Fruit fly (Drosophila melanogaster): ENCODE measurements around the gene CG32683.

The CG32683 gene

dm6 chrX:10478443-10479368 is 24.0 kb upstream of the CG32683 start, which contains the start of the genes CG2887 and PPP4R2r (continued):
- no peak for TF ChIP-seq HLH3B (GFP tag; IDR thresholded peaks at IDR 0.05)
- TF ChIP-seq ab (GFP tag; optimal IDR thresholded peaks at IDR 0.05) = no peak
- TF ChIP-seq CG30431 (GFP tag; optimal IDR thresholded peaks at IDR 0.05) = no peak
- TF ChIP-seq NfI (GFP tag; optimal IDR thresholded peaks at IDR 0.05) = no peak
- no peak for TF ChIP-seq CG7556 (GFP tag; optimal IDR thresholded peaks at IDR 0.05)
- no peak for TF ChIP-seq klu (GFP tag; IDR thresholded peaks at IDR 0.05)
- no peak for TF ChIP-seq zfh2 (GFP tag; optimal IDR thresholded peaks at IDR 0.05)
- peak; percentile 51 for TF ChIP-seq vvl (GFP tag; IDR thresholded peaks at IDR 0.05)
- peak; percentile 82 for TF ChIP-seq CG14860 (GFP tag; IDR thresholded peaks at IDR 0.05; ENCODE audit: partially characterized antibody)
- peak; percentile 68 for TF ChIP-seq CG15514 (GFP tag; optimal IDR thresholded peaks at IDR 0.05)
- TF ChIP-seq ssp (GFP tag; IDR thresholded peaks at IDR 0.05) = no peak
- no peak for TF ChIP-seq kni (GFP tag; optimal IDR thresholded peaks at IDR 0.05)
- no peak for TF ChIP-seq dan (GFP tag; IDR thresholded peaks at IDR 0.05)
- no peak for TF ChIP-seq CG3163 (GFP tag; optimal IDR thresholded peaks at IDR 0.05)
- no peak for TF ChIP-seq ken (GFP tag; IDR thresholded peaks at IDR 0.05)
- TF ChIP-seq hth (optimal IDR thresholded peaks at IDR 0.05) = no peak
- TF ChIP-seq vfl (GFP tag; optimal IDR thresholded peaks at IDR 0.05) = no peak
- TF ChIP-seq ttk (GFP tag; IDR thresholded peaks at IDR 0.05) = no peak
- TF ChIP-seq jing (GFP tag; optimal IDR thresholded peaks at IDR 0.05) = no peak
- TF ChIP-seq dati (GFP tag; IDR thresholded peaks at IDR 0.05) = no peak
- no peak for TF ChIP-seq CG10462 (GFP tag; optimal IDR thresholded peaks at IDR 0.05)
- TF ChIP-seq peb (GFP tag; IDR thresholded peaks at IDR 0.05) = no peak
- TF ChIP-seq Atf-2 (GFP tag; optimal IDR thresholded peaks at IDR 0.05) = no peak
- no peak for TF ChIP-seq Adf1 (GFP tag; IDR thresholded peaks at IDR 0.05)
- TF ChIP-seq Hmx (GFP tag; optimal IDR thresholded peaks at IDR 0.05) = no peak
- TF ChIP-seq pb (GFP tag; optimal IDR thresholded peaks at IDR 0.05) = no peak
- peak; percentile 1 for TF ChIP-seq PHDP (tag; optimal IDR thresholded peaks at IDR 0.05)
- no peak for TF ChIP-seq ewg (GFP tag; optimal IDR thresholded peaks at IDR 0.05)
- peak; percentile 16 for TF ChIP-seq CG17829 (tag; optimal IDR thresholded peaks at IDR 0.05)
- no peak for TF ChIP-seq otp (GFP tag; IDR thresholded peaks at IDR 0.05)
- TF ChIP-seq pum (GFP tag; optimal IDR thresholded peaks at IDR 0.05) = no peak
- TF ChIP-seq CG10431 (GFP tag; optimal IDR thresholded peaks at IDR 0.05) = no peak
- TF ChIP-seq MTF-1 (GFP tag; optimal IDR thresholded peaks at IDR 0.05; ENCODE audit: borderline replicate concordance) = no peak
- no peak for TF ChIP-seq CG2199 (GFP tag; IDR thresholded peaks at IDR 0.05)
- no peak for TF ChIP-seq CG15011 (GFP tag; optimal IDR thresholded peaks at IDR 0.05)
- no peak for TF ChIP-seq da (GFP tag; optimal IDR thresholded peaks at IDR 0.05)
- TF ChIP-seq Sry-δ (GFP tag; optimal IDR thresholded peaks at IDR 0.05) = peak; percentile 96
- no peak for TF ChIP-seq maf-S (GFP tag; optimal IDR thresholded peaks at IDR 0.05)
- peak; percentile 95 for TF ChIP-seq CG42726 (GFP tag; IDR thresholded peaks at IDR 0.05; ENCODE audit: partially characterized antibody)
- peak; percentile 6 for TF ChIP-seq lilli (GFP tag; optimal IDR thresholded peaks at IDR 0.05)
- TF ChIP-seq so (GFP tag; IDR thresholded peaks at IDR 0.05) = no peak
- peak; percentile 90 for TF ChIP-seq hb (GFP tag; IDR thresholded peaks at IDR 0.05; ENCODE audit: partially characterized antibody)
- TF ChIP-seq sd (tag; optimal IDR thresholded peaks at IDR 0.05) = no peak
- TF ChIP-seq esg (GFP tag; conservative IDR thresholded peaks at IDR 0.05) = no peak
- TF ChIP-seq crp (GFP tag; optimal IDR thresholded peaks at IDR 0.05) = peak in 1 of 2 experiments; percentile 22
- no peak for TF ChIP-seq CG6854 (GFP tag; optimal IDR thresholded peaks at IDR 0.05)
- no peak for TF ChIP-seq dmrt99B (tag; optimal IDR thresholded peaks at IDR 0.05)
- no peak for TF ChIP-seq CG12155 (GFP tag; optimal IDR thresholded peaks at IDR 0.05)
- TF ChIP-seq CG17612 (GFP tag; IDR thresholded peaks at IDR 0.05) = no peak
- peak; percentile 37 for TF ChIP-seq CG4617 (GFP tag; optimal IDR thresholded peaks at IDR 0.05; ENCODE audit: borderline replicate concordance)

Data from whole organism, embryonic.